Fruit fly (Drosophila melanogaster) S2 (cell line): ENCODE measurements around the gene nau.

ENCODE experiments used
- CG8478 ChIP-seq: fragments of >200 bp; optimal IDR thresholded peaks from 2 replicates; lab custom pipeline; 2018
- CTCF ChIP-seq, 2 experiments: fragments of >200 bp; optimal IDR thresholded peaks; 2 replicates each; lab custom pipeline; 2018

The nau gene

DNA sequence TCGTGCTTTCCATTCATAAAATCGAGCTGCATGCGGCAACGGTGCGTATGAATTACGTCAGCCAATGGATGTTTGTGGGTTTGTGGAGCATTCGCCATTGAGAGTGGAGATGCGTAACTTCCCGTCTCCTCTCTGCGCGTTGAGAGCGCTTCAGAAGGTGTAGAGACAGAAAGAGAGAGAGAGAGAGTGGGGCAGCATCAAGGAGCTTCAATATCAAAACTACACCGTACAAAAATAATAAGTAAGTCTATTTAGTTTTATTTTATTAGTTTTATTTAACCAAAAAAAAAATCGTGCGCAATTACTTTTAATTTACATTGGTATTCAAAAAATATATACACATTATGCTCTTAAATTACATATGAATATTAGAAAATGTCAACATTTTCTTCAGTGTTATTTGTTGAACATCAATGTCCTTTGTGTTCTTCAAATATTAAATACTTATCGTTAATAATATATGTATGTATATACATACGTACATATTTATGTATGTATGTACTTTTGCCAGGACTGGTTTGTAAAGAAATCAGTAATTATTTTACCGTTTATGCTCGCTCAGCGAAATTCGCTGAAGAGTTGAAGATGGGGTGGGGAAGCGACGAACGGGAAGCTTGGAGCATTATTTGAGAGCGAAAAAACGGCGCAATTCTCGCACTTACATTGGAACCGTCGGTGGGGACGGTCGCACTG, 4.7 kb upstream of the nau start, which contains the start of gene CG10365:
Gene CG10365 (plus strand): TSS at position 652 of the 693 bp plus-strand sequence.
- TF ChIP-seq CTCF (optimal IDR thresholded peaks at IDR 0.05; lab: Kevin White, UChicago) (no peak), CG8478 (lab: Kevin White, UChicago) (no peak)

DNA sequence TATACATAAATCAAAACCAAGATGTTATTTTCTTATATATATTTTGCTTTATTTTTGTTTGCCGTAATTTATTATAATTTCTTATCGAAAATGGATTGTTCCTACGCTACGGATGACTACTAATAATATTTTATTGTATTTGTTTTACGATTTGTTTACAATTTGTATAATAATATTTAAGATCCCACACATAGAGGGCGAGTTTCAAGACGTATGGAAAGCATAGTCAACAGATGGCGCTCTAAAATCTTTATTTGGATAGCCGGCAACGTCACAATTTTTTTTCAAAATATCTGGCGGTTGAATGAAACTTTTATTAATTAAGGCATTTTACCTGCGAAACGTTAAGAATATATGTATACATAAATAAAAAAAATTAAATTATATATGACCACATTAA, 3.8 kb upstream of the nau start:
- TF ChIP-seq CG8478 (lab: Kevin White, UChicago) (no peak), CTCF (optimal IDR thresholded peaks at IDR 0.05; lab: Kevin White, UChicago) (peak; percentile 54 to 90)

- no peak for TF ChIP-seq CG8478 (lab: Kevin White, UChicago)
- TF ChIP-seq CTCF (optimal IDR thresholded peaks at IDR 0.05; lab: Kevin White, UChicago) = no peak
Measured at dm6 chr3R:23721525-23721924, 3.4 kb upstream of the nau start, which contains the start of gene CG10232. CG10232 (minus strand) TSS chr3R:23721625.

DNA sequence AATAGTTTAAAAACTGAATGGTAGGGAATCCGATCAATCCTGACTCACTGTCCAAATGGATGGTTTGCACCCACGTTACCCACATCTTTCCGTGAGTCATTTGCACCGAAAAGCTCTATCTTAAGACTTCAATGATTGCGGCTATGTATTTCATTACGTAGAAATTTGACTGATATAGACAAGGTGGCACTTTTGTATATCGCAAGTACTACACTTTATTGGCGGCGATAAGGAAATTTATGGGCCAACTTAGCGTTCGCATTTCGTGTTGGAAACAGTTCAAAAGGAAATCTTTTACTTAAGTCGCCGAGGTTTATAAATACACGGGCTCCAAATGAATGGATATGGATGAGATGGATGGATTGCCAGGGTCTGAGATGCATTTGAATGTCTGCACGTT, 3.3 kb downstream of the nau start:
- no peak for TF ChIP-seq CTCF (optimal IDR thresholded peaks at IDR 0.05; lab: Kevin White, UChicago)
- TF ChIP-seq CG8478 (lab: Kevin White, UChicago) = no peak

DNA sequence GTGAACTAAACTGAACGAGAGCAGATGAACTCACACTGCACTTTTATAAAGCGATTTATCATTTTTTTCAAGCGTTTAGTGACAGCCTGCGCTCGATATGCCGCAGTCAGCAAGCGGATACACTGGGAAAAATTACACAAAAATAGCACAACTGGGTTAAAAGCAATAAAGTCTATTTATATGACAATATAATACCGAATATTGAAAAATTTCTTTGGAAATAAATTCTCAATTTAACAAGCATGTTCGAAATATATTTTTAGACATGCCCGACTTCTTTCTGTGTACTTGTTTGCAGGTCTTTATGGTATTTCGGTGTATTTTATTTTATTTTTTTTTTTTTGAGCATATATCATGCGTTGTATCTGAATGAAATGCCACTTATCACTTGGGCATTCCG, 4.3 kb downstream of the nau start:
- TF ChIP-seq CTCF (optimal IDR thresholded peaks at IDR 0.05; lab: Kevin White, UChicago) (no peak), CG8478 (lab: Kevin White, UChicago) (no peak)

- TF ChIP-seq CG8478 (lab: Kevin White, UChicago) = no peak
- TF ChIP-seq CTCF (optimal IDR thresholded peaks at IDR 0.05; lab: Kevin White, UChicago) = no peak
Measured at dm6 chr3R:23711195-23711594, 7.0 kb downstream of the nau start, which contains the start of gene CG10300. CG10300 (plus strand) TSS chr3R:23711527.

DNA sequence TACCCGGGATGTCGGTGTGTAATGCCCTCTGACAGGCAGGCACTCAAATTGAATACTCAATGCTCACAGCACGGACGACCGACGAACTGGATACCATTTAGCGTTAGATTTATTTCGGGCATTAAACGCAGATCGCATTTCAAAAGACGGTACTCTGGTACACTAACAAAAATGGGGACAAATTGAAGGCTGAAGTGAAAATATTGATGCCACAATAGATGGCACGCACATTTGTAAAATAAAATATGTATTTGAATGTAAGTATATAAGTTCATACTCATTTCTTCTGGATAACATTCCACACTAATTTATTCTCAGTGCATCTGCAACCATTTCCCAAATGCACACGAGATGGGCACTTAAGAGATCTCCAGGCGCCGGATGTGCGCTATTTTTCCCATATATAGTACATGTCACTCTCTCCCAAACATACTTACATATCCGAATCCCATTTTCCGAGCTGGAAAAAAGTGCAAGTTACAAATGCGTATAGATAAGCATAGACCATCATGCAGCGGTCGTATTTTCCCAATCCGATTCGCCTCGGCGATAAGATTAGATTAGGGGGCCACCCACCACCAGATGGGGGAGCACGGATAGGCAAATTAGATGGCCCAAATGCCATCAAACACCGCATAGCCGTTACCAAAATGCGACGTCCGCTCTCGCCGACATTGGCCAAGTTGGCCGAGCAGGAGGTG, 8.5 kb downstream of the nau start, which contains the start of gene CG10301:
Gene CG10301 (plus strand): TSS at position 651 of the 701 bp plus-strand sequence.
- no peak for TF ChIP-seq CG8478 (lab: Kevin White, UChicago)
- TF ChIP-seq CTCF (optimal IDR thresholded peaks at IDR 0.05; lab: Kevin White, UChicago) = no peak

- TF ChIP-seq CTCF (optimal IDR thresholded peaks at IDR 0.05; lab: Kevin White, UChicago) = no peak
- TF ChIP-seq CG8478 (lab: Kevin White, UChicago) = no peak
Measured at dm6 chr3R:23704383-23705033, 13.6 kb downstream of the nau start, which contains the start of gene Gba1b. Gba1b (plus strand) TSS chr3R:23704804.

DNA sequence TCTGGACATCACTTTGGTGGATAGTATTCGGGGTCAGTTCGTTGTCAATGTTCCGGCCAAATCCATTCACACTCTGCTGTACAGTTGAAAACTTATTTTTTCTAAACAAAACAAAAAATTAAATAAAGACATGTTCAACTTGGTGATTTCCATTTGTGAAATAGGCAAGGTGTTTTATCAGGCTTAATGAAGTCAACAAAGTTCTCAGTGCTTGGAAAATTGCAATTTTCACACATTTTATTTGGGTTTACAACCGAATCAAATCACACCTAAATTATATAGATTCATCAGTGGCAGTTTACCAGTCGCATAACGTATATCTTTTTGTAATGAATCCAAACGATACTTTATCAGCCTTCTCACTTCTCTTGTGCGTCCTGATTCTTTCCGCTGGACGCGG, 15.7 kb downstream of the nau start, which contains the start of gene Qsox4:
Gene Qsox4 (plus strand): TSS at position 301 of the 400 bp plus-strand sequence.
- no peak for TF ChIP-seq CG8478 (lab: Kevin White, UChicago)
- no peak for TF ChIP-seq CTCF (optimal IDR thresholded peaks at IDR 0.05; lab: Kevin White, UChicago)

dm6 chr3R:23700304-23700767, 17.8 kb downstream of the nau start, which contains the start of the genes CG31468 and Gba1a:
CG31468 (minus strand) TSS chr3R:23700354.
Gba1a (plus strand) TSS chr3R:23700621.
- TF ChIP-seq CG8478 (lab: Kevin White, UChicago) = no peak

dm6 chr3R:23698835-23699234, 19.3 kb downstream of the nau start, which contains the start of gene prt:
prt (minus strand) TSS chr3R:23699027.
- no peak for TF ChIP-seq CTCF (optimal IDR thresholded peaks at IDR 0.05; lab: Kevin White, UChicago)
- TF ChIP-seq CG8478 (lab: Kevin White, UChicago) = no peak

- TF ChIP-seq CG8478 (lab: Kevin White, UChicago) = no peak
- no peak for TF ChIP-seq CTCF (optimal IDR thresholded peaks at IDR 0.05; lab: Kevin White, UChicago)
Measured at dm6 chr3R:23696145-23696544, 22.0 kb downstream of the nau start, which contains the start of gene CG10252. CG10252 (minus strand) TSS chr3R:23696245.

DNA sequence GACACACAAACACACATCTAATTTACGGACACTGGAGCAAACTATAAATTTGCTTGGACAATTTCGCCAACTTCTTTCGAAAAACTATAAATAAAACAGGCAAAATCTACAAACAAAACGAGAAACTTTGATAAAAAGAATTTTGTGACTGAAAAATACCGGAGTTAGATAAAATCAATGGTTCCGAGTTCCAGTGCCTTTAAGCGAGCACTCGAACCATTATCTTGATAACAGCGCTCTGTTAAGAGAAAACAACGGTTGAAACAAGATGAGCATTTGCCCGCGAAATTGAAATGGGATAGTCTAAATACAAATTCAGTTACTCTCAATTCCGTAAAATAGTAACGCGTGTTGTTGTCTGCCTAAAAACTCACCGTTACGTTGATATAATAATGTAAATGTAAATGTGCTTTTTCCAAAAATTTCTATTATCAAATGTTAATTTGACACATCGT, 23.6 kb downstream of the nau start, which contains the start of gene CG10254:
Gene CG10254 (minus strand): TSS at position 405 of the 455 bp plus-strand sequence.
- TF ChIP-seq CG8478 (lab: Kevin White, UChicago) = no peak
- peak; percentile 22 to 62 for TF ChIP-seq CTCF (optimal IDR thresholded peaks at IDR 0.05; lab: Kevin White, UChicago)

DNA sequence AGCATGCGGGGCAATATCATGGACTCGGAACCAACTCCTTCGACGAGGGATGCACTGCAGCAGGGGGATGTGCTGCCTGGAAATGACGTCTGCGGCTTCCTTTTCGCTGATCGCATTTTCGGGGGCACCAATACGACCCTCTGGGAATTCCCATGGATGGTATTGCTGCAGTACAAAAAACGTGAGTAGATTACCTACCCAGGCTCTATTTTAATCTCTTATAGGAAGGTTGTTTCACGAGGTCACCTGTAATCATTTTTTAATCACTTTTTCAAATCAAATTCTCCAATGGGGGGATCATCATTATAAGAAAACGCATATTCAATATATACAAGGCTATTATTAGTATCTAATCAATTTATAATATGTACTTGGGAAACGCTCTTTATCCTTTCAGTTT, 31.2 kb downstream of the nau start:
- TF ChIP-seq CTCF (optimal IDR thresholded peaks at IDR 0.05; lab: Kevin White, UChicago) (no peak), CG8478 (lab: Kevin White, UChicago) (no peak)
